Worm (Caenorhabditis elegans) whole organism, mixed stage, embryonic: ENCODE data around the gene F32B6.4.

Experiments used
- ceh-43 ChIP-seq: fragments of 200-800 bp; sonication (Bioruptor generic); optimal IDR thresholded peaks from 2 replicates; lab custom pipeline; 2018; ENCODE audit warnings: mild to moderate bottlenecking, missing genetic modification characterization, moderate library complexity, missing compliant biosample characterization
- elt-3 ChIP-seq: fragments of 150-350 bp; optimal IDR thresholded peaks from 2 replicates; lab custom pipeline; 2014; ENCODE audit warnings: missing biosample characterization, missing genetic modification characterization
- mep-1 ChIP-seq: fragments of 150-350 bp; optimal IDR thresholded peaks from 2 replicates; lab custom pipeline; 2017; ENCODE audit warnings: missing biosample characterization, missing genetic modification reagents, missing genetic modification characterization, inconsistent platforms
- mls-2 ChIP-seq: sonication (generic microtip); optimal IDR thresholded peaks from 2 replicates; lab custom pipeline; 2016; ENCODE audit warnings: mild to moderate bottlenecking, missing genetic modification characterization, moderate library complexity, missing compliant biosample characterization
- nhr-12 ChIP-seq: fragments of 150-350 bp; optimal IDR thresholded peaks from 2 replicates; lab custom pipeline; 2014; ENCODE audit warnings: missing biosample characterization, missing genetic modification characterization
- nhr-28 ChIP-seq: fragments of 150-350 bp; optimal IDR thresholded peaks from 2 replicates; lab custom pipeline; 2014; ENCODE audit warnings: missing biosample characterization, missing genetic modification characterization
- unc-62 ChIP-seq: fragments of 150-350 bp; optimal IDR thresholded peaks from 2 replicates; lab custom pipeline; 2014; ENCODE audit warnings: missing biosample characterization, missing genetic modification reagents, missing genetic modification characterization

DNA sequence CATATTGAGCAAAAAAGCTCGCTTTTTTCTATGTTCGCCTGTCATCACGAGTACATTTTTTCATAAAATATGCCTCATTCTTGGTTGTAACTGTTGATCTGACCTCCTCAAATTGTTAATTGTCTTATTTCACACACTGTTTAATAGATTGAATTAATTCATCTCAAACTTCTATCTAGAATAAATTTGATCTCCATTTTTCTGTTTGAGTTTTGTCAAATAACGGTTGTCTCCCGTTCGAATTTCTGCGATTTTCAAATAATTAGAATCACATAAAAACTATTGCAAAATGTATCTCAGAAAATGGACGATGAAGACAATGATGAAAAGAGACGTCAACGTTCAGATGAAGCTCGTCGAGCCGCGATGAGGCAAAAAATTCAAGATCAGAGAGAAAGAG lies 29.9 kb downstream of the F32B6.4 start, which contains the start of gene K07F5.14:
- TF ChIP-seq unc-62 (no peak), nhr-28 (no peak), mep-1 (tag; lab: Kevin White, UChicago) (no peak), ceh-43 (GFP tag; lab: Kevin White, UChicago) (no peak), elt-3 (no peak), nhr-12 (tag; lab: Kevin White, UChicago) (no peak), mls-2 (no peak)
